Worm (Caenorhabditis elegans): ENCODE measurements around the gene acd-4.

- peak; percentile 93 for TF ChIP-seq skn-1 (tag; optimal IDR thresholded peaks at IDR 0.05)
- no peak for TF ChIP-seq ceh-82 (tag; optimal IDR thresholded peaks at IDR 0.05)
- no peak for TF ChIP-seq unc-62 (GFP tag; optimal IDR thresholded peaks at IDR 0.05)
- TF ChIP-seq unc-55 (GFP tag; optimal IDR thresholded peaks at IDR 0.05): no peak
Observed at ce11 chrV:8651007-8651711, 13.1 kb downstream of the acd-4 start.
